Worm (Caenorhabditis elegans) whole organism, L4/young adult: ENCODE measurements around the gene Y39B6A.43.

Experiments
- W03F9.2 ChIP-seq: fragments of 150-350 bp; optimal IDR thresholded peaks from 2 replicates; lab custom pipeline; 2014; ENCODE audit warnings: missing biosample characterization, missing genetic modification characterization
- dao-5 ChIP-seq: sonication (generic microtip); optimal IDR thresholded peaks from 2 replicates; lab custom pipeline; 2016; ENCODE audit warnings: missing genotype, missing genetic modification characterization, moderate library complexity, missing compliant biosample characterization
- him-1 ChIP-seq: sonication (generic microtip); optimal IDR thresholded peaks from 2 replicates; lab custom pipeline; 2016; ENCODE audit warnings: missing genotype, missing genetic modification reagents, missing genetic modification characterization, missing compliant biosample characterization

Y39B6A.43 gene

ce11 chrV:18980980-18981529, 13.4 kb upstream of the Y39B6A.43 start, which contains the start of the genes mrps-35 and sws-1:
Gene mrps-35, plus strand, starts transcription at chrV:18981306.
Gene sws-1, minus strand, starts transcription at chrV:18981479.
- TF ChIP-seq W03F9.2 = peak; percentile 57
- no peak for TF ChIP-seq dao-5 (tag; lab: Kevin White, UChicago)
- TF ChIP-seq him-1 = no peak

DNA sequence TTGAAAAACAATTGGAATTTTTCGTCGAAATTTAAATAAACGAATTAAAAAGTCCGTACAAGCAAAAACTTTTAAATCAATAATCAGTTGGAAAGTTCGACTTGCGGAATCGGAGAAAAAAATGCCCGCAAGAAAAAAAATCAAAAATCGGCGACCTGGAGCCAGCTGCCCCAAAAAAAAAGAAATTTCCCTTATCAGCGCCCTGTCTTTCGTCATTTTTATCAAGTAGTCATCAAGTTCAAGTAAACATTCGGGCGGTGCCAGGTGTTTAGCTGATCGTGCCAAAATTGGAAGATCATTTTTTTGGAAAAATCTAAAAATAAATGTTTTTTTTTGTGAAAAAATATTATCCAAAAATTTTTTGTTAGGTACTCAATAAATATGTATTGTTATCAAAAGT, 10.7 kb upstream of the Y39B6A.43 start:
- TF ChIP-seq him-1 (no peak), dao-5 (tag; lab: Kevin White, UChicago) (no peak), W03F9.2 (no peak)

ce11 chrV:18977876-18978275, 10.2 kb upstream of the Y39B6A.43 start, which contains the start of gene Y39B6A.41:
Gene Y39B6A.41, minus strand, starts transcription at chrV:18977976.
- TF ChIP-seq him-1 = no peak
- TF ChIP-seq dao-5 (tag; lab: Kevin White, UChicago) = no peak
- no peak for TF ChIP-seq W03F9.2

ce11 chrV:18976539-18976938, 8.9 kb upstream of the Y39B6A.43 start:
- TF ChIP-seq him-1 (no peak), dao-5 (tag; lab: Kevin White, UChicago) (no peak), W03F9.2 (no peak)

DNA sequence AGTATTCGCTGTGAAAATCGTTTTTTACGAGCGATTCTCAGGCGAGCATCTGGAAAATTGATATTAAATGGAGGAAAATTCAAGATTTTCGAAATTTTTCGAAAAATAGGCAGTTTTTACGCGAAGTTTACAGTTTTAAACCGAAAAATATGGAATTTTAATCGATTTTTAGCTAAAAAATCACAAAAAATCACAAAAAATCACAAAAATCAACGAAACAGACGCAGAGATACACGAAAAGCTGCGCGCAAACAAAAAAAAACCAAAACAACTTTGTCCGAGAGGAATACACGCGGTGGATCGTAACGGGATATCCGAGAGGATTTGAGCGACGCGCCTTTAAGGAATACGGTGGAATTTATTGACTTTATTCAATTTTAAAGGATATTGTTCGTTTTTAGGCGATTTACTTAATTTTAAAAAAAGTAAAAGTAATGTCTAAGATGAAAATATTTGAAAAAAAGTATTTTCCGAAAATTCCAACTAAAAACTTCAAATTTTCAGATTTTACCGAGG, 2.0 kb upstream of the Y39B6A.43 start, which contains the start of gene Y39B6A.42:
TSS of gene Y39B6A.42 (minus strand) at position 51 of the 516 bp plus-strand sequence.
- peak; percentile 1 for TF ChIP-seq W03F9.2
- TF ChIP-seq him-1 = no peak
- no peak for TF ChIP-seq dao-5 (tag; lab: Kevin White, UChicago)

DNA sequence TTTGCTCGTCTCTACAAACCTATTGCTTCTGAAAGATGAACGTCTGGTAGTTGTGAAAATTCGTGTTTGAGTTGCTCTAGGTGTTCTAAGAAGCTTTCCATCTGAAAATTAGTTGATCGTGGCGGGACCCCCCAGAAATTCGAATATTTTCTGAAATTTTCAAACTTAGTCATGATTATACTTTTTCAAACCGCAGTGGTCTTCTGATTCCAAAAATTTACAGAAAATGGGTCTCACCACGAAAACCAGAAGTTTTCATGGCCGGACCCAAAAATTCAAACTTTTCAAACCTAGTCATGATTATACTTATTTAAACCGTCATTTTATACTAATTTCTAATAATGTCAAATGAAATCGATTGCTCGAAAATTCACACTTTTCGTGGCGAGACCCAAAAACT, 7.6 kb downstream of the Y39B6A.43 start, which contains the start of gene ztf-20:
TSS of gene ztf-20 (minus strand) at position 101 of the 400 bp plus-strand sequence.
- no peak for TF ChIP-seq dao-5 (tag; lab: Kevin White, UChicago)

DNA sequence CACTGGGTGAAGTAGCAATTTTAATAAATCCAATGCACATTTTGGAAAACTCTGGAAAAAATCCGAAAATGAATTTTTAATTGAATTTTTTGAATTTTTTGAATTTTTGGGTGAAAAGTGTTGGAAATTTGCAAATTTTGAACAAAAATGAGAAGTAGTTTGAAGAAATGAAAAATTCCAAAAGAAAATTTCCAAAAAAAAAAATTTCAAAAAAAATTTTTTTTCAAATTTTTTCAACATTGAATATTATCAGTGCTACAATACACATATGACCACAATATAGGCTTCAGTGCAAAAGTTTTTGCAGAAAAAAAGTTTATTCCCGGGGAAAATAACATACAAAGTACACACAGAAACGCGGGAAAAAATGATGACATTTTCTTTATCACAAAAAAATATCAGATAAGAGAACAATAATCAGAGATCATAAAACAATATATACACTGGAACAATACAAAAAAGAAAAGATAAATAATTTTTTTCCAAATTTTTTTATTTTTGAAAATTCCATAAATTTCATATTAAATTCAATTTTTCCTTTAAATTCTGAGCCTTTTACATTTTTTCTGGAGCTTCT, 10.3 kb downstream of the Y39B6A.43 start, which contains the start of gene hrg-10:
TSS of gene hrg-10 (minus strand) at position 51 of the 577 bp plus-strand sequence.
- TF ChIP-seq him-1 = no peak
- no peak for TF ChIP-seq dao-5 (tag; lab: Kevin White, UChicago)
- TF ChIP-seq W03F9.2 = no peak

DNA sequence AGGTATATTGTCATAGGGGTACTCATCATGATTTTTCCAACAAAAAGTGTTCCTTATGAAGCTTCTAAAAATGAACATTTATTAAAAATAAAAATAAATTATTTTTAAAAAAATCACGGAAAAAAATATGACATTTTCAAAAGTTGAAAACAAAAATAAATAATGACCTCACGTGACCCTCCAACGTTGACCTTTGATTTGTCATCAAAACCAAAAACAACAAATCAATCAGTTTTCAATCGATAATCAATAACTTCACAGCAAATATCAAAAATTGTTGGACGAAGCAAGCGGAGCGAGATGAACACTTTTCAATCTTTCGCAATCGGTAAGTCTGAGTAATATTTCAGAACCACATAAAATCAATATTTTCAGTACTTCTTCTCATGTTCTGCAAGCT, 27.3 kb downstream of the Y39B6A.43 start, which contains the start of gene Y80D3A.8:
TSS of gene Y80D3A.8 (plus strand) at position 301 of the 400 bp plus-strand sequence.
- no peak for TF ChIP-seq W03F9.2
- TF ChIP-seq him-1 = no peak
- no peak for TF ChIP-seq dao-5 (tag; lab: Kevin White, UChicago)

- TF ChIP-seq dao-5 (tag; lab: Kevin White, UChicago) (no peak), him-1 (no peak), W03F9.2 (no peak)
Measured at ce11 chrV:18937578-18937977, 30.1 kb downstream of the Y39B6A.43 start.

DNA sequence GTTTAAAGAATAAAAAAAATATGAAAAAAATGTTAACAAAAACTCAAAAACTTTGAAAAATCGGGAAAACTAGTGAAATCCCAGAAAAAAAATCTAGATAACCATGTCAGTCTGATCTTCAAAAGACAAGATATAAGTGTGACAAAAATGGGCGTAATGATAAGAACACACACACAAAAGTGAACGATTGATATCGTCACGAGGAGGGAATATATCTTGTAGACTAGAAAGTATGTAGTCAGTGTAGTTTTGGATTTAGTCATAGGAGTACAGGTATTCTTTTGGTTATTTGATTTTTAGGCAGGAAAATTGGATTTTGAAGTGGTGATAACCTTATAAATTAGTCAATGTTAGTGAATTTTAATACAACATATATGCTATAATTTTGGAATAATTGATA, 33.1 kb downstream of the Y39B6A.43 start:
- TF ChIP-seq W03F9.2 (no peak), him-1 (no peak), dao-5 (tag; lab: Kevin White, UChicago) (no peak)

ce11 chrV:18931279-18931678, 36.4 kb downstream of the Y39B6A.43 start, which contains the start of gene ptr-22:
Gene ptr-22, minus strand, starts transcription at chrV:18931379.
- TF ChIP-seq dao-5 (tag; lab: Kevin White, UChicago) (no peak), W03F9.2 (no peak)

ce11 chrV:18930748-18931147, 36.9 kb downstream of the Y39B6A.43 start:
- no peak for TF ChIP-seq him-1
- TF ChIP-seq dao-5 (tag; lab: Kevin White, UChicago) = no peak
- no peak for TF ChIP-seq W03F9.2

DNA sequence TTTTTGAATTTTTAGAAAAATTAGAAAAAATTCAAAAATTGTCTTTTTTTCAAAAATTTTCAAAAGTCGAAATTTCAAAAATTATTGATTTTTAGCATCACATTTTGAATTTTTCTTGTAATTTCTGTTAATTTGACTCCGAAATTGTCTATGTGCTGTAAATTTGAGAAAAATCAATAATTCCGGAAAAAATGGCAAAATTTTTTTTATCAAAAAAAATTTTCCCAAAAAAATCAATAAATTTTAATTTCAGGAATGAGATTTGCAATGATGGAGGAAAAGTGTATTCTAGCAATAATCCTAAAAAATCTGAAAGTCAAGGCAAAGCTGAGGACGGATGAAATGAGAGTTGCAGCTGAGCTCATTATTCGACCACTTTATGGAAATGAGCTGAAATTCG, 50.2 kb downstream of the Y39B6A.43 start:
- TF ChIP-seq W03F9.2 (no peak), him-1 (no peak), dao-5 (tag; lab: Kevin White, UChicago) (no peak)

ce11 chrV:18913120-18913519, 54.5 kb downstream of the Y39B6A.43 start:
- TF ChIP-seq W03F9.2 (no peak), him-1 (no peak), dao-5 (tag; lab: Kevin White, UChicago) (no peak)

ce11 chrV:18912555-18912954, 55.1 kb downstream of the Y39B6A.43 start:
- TF ChIP-seq W03F9.2 = no peak
- TF ChIP-seq him-1 = no peak
- TF ChIP-seq dao-5 (tag; lab: Kevin White, UChicago) = no peak
